Worm (Caenorhabditis elegans): ENCODE measurements around the gene srbc-19.

The srbc-19 gene

ce11 chrV:2166679-2167078 lies at the start of gene srbc-19:
TSS of gene srbc-19 (minus strand) at chrV:2166779.
- TF ChIP-seq tra-4 (tag; optimal IDR thresholded peaks at IDR 0.05) (no peak), tbx-37 (GFP tag; conservative IDR thresholded peaks at IDR 0.05) (no peak), flt-1 (GFP tag; IDR thresholded peaks at IDR 0.05) (no peak), hmbx-1 (tag; optimal IDR thresholded peaks at IDR 0.05) (no peak), hnd-1 (tag; optimal IDR thresholded peaks at IDR 0.05) (no peak), tbx-11 (GFP tag; IDR thresholded peaks at IDR 0.05) (no peak), B0310.2 (tag; optimal IDR thresholded peaks at IDR 0.05) (no peak), ama-1 (optimal IDR thresholded peaks at IDR 0.05) (no peak), aly-1 (tag; optimal IDR thresholded peaks at IDR 0.05) (no peak), ceh-36 (tag; optimal IDR thresholded peaks at IDR 0.05) (no peak), ceh-13 (GFP tag; optimal IDR thresholded peaks at IDR 0.05) (no peak), F13C5.2 (tag; optimal IDR thresholded peaks at IDR 0.05) (no peak), hmg-4 (GFP tag; optimal IDR thresholded peaks at IDR 0.05) (no peak), sea-1 (GFP tag; conservative IDR thresholded peaks at IDR 0.05) (no peak), ets-7 (tag; optimal IDR thresholded peaks at IDR 0.05) (no peak), scrt-1 (GFP tag; IDR thresholded peaks at IDR 0.05) (no peak), pes-1 (GFP tag; IDR thresholded peaks at IDR 0.05) (no peak)

ce11 chrV:2215352-2215751 lies 48.8 kb upstream of the srbc-19 start, which contains the start of gene nstp-8:
TSS of gene nstp-8 (plus strand) at chrV:2215652.
- TF ChIP-seq pes-1 (GFP tag; IDR thresholded peaks at IDR 0.05) = no peak
- no peak for TF ChIP-seq aly-1 (tag; optimal IDR thresholded peaks at IDR 0.05)
- TF ChIP-seq F13C5.2 (tag; optimal IDR thresholded peaks at IDR 0.05) = no peak
- TF ChIP-seq B0310.2 (tag; optimal IDR thresholded peaks at IDR 0.05) = no peak
- no peak for TF ChIP-seq scrt-1 (GFP tag; IDR thresholded peaks at IDR 0.05)
- TF ChIP-seq ceh-36 (tag; optimal IDR thresholded peaks at IDR 0.05) = no peak
- TF ChIP-seq hmbx-1 (tag; optimal IDR thresholded peaks at IDR 0.05) = no peak
- TF ChIP-seq hmg-4 (GFP tag; optimal IDR thresholded peaks at IDR 0.05) = no peak
- TF ChIP-seq sea-1 (GFP tag; conservative IDR thresholded peaks at IDR 0.05) = no peak
- TF ChIP-seq tbx-11 (GFP tag; IDR thresholded peaks at IDR 0.05) = no peak
- no peak for TF ChIP-seq ets-7 (tag; optimal IDR thresholded peaks at IDR 0.05)
- no peak for TF ChIP-seq hnd-1 (tag; optimal IDR thresholded peaks at IDR 0.05)
- TF ChIP-seq ceh-13 (GFP tag; optimal IDR thresholded peaks at IDR 0.05) = no peak
- TF ChIP-seq tbx-37 (GFP tag; conservative IDR thresholded peaks at IDR 0.05) = no peak
- no peak for TF ChIP-seq tra-4 (tag; optimal IDR thresholded peaks at IDR 0.05)
- no peak for TF ChIP-seq flt-1 (GFP tag; IDR thresholded peaks at IDR 0.05)
- TF ChIP-seq ama-1 (optimal IDR thresholded peaks at IDR 0.05) = no peak

DNA sequence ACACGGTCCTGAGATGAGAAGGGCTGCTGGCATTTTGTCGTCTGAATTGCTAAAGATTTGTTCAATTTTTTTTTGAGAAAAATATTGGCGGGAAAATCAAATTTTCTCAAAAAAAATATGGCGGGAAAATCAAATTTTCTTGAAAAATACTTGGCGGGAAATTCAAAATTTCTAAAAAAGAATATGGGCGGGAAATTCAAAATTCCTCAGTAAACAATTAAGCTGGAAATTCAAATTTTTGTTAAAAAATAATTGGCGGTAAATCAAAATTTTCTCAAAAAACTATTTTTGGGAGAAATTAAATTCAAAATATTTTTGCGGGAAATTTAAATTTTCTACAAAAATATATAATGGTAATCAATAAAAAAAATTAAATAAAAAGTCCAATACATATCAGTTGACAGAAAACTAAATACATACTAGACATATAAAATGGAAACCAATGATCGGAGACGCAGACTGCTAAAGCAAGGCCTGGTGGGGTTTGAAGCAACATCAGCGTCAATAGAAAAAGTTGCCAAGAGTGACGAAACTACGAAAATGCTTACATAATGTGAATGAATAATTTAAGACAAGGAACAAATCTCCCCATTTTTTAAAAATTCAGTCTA lies 48.0 kb upstream of the srbc-19 start, which contains the start of gene nhr-184:
Gene nhr-184, minus strand, starts transcription at position 51 of the 611 bp plus-strand sequence.
- TF ChIP-seq ceh-36 (tag; optimal IDR thresholded peaks at IDR 0.05) (no peak), tra-4 (tag; optimal IDR thresholded peaks at IDR 0.05) (no peak), scrt-1 (GFP tag; IDR thresholded peaks at IDR 0.05) (no peak), tbx-11 (GFP tag; IDR thresholded peaks at IDR 0.05) (no peak), hmbx-1 (tag; optimal IDR thresholded peaks at IDR 0.05) (no peak), flt-1 (GFP tag; IDR thresholded peaks at IDR 0.05) (no peak), aly-1 (tag; optimal IDR thresholded peaks at IDR 0.05) (no peak), hmg-4 (GFP tag; optimal IDR thresholded peaks at IDR 0.05) (no peak), ceh-13 (GFP tag; optimal IDR thresholded peaks at IDR 0.05) (no peak)

DNA sequence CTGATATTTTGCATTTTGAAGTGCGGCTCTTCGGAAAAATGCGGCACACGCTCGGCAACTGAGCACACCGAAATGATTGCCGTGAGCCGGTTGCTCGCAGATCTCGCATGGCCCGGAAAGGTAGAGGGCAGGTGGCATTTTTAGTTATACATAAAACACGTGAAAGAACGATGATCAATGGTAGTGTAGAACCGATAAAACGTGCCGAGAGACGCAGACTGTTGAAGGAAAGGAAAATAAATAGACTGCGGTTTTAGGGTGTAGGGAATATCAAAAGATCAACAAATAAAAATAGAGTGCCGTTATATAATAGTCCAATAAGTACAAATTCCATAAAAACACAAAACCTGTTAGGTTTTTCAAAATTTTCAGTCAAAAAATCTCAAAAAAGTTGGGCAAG lies 45.4 kb upstream of the srbc-19 start, which contains the start of gene nhr-133:
Gene nhr-133, minus strand, starts transcription at position 183 of the 400 bp plus-strand sequence.
- no peak for TF ChIP-seq F13C5.2 (tag; optimal IDR thresholded peaks at IDR 0.05)
- TF ChIP-seq tra-4 (tag; optimal IDR thresholded peaks at IDR 0.05) = no peak
- no peak for TF ChIP-seq ama-1 (optimal IDR thresholded peaks at IDR 0.05)
- TF ChIP-seq hnd-1 (tag; optimal IDR thresholded peaks at IDR 0.05) = no peak
- no peak for TF ChIP-seq tbx-37 (GFP tag; conservative IDR thresholded peaks at IDR 0.05)
- no peak for TF ChIP-seq aly-1 (tag; optimal IDR thresholded peaks at IDR 0.05)
- no peak for TF ChIP-seq tbx-11 (GFP tag; IDR thresholded peaks at IDR 0.05)
- no peak for TF ChIP-seq ceh-13 (GFP tag; optimal IDR thresholded peaks at IDR 0.05)
- TF ChIP-seq ceh-36 (tag; optimal IDR thresholded peaks at IDR 0.05) = no peak
- TF ChIP-seq pes-1 (GFP tag; IDR thresholded peaks at IDR 0.05) = no peak
- TF ChIP-seq sea-1 (GFP tag; conservative IDR thresholded peaks at IDR 0.05) = no peak
- no peak for TF ChIP-seq flt-1 (GFP tag; IDR thresholded peaks at IDR 0.05)
- TF ChIP-seq ets-7 (tag; optimal IDR thresholded peaks at IDR 0.05) = no peak
- TF ChIP-seq scrt-1 (GFP tag; IDR thresholded peaks at IDR 0.05) = no peak
- no peak for TF ChIP-seq hmbx-1 (tag; optimal IDR thresholded peaks at IDR 0.05)
- no peak for TF ChIP-seq hmg-4 (GFP tag; optimal IDR thresholded peaks at IDR 0.05)
- no peak for TF ChIP-seq B0310.2 (tag; optimal IDR thresholded peaks at IDR 0.05)

- TF ChIP-seq pes-1 (GFP tag; IDR thresholded peaks at IDR 0.05) (no peak), hmg-4 (GFP tag; optimal IDR thresholded peaks at IDR 0.05) (no peak), hnd-1 (tag; optimal IDR thresholded peaks at IDR 0.05) (no peak), scrt-1 (GFP tag; IDR thresholded peaks at IDR 0.05) (no peak), tbx-37 (GFP tag; conservative IDR thresholded peaks at IDR 0.05) (no peak), tbx-11 (GFP tag; IDR thresholded peaks at IDR 0.05) (no peak), tra-4 (tag; optimal IDR thresholded peaks at IDR 0.05) (no peak), aly-1 (tag; optimal IDR thresholded peaks at IDR 0.05) (no peak), B0310.2 (tag; optimal IDR thresholded peaks at IDR 0.05) (no peak)
Observed at ce11 chrV:2207527-2207926, 40.9 kb upstream of the srbc-19 start.

DNA sequence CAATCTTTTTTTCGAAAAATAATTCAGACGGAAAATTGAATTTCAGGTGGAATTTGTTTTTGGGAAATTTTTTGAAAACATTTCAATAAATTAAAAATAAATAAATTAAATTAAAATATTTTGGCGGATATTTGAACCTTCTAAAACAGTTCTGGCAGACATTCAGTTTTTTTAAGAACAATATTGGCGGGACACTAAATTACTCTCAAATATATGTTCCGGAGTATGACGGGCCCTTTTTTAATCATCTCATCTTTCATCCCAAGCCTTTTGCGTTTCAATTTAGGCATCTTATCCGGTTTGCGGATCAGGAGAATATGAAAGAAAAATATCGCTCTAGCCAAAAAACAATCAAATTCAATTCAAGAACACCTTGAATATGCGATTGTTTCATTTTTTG lies 40.2 kb upstream of the srbc-19 start, which contains the start of gene svh-11:
Gene svh-11, plus strand, starts transcription at position 301 of the 400 bp plus-strand sequence.
- TF ChIP-seq scrt-1 (GFP tag; IDR thresholded peaks at IDR 0.05) (no peak), flt-1 (GFP tag; IDR thresholded peaks at IDR 0.05) (no peak), hnd-1 (tag; optimal IDR thresholded peaks at IDR 0.05) (no peak), aly-1 (tag; optimal IDR thresholded peaks at IDR 0.05) (no peak), F13C5.2 (tag; optimal IDR thresholded peaks at IDR 0.05) (no peak), ama-1 (optimal IDR thresholded peaks at IDR 0.05) (no peak), ceh-13 (GFP tag; optimal IDR thresholded peaks at IDR 0.05) (no peak), tra-4 (tag; optimal IDR thresholded peaks at IDR 0.05) (no peak), hmbx-1 (tag; optimal IDR thresholded peaks at IDR 0.05) (no peak), sea-1 (GFP tag; conservative IDR thresholded peaks at IDR 0.05) (no peak), tbx-37 (GFP tag; conservative IDR thresholded peaks at IDR 0.05) (no peak), ets-7 (tag; optimal IDR thresholded peaks at IDR 0.05) (no peak), hmg-4 (GFP tag; optimal IDR thresholded peaks at IDR 0.05) (no peak), tbx-11 (GFP tag; IDR thresholded peaks at IDR 0.05) (no peak), B0310.2 (tag; optimal IDR thresholded peaks at IDR 0.05) (no peak), pes-1 (GFP tag; IDR thresholded peaks at IDR 0.05) (no peak)

Data from whole organism, early embryonic.